Worm (Caenorhabditis elegans) whole organism, late embryonic: Measurements from ENCODE around the gene F26F4.6.

ENCODE experiments used
- C38D4.7 ChIP-seq: fragments of 200-800 bp; sonication (Bioruptor generic); optimal IDR thresholded peaks from 2 replicates; lab custom pipeline; 2018; ENCODE audit warnings: mild to moderate bottlenecking, missing genetic modification characterization, moderate library complexity, missing compliant biosample characterization
- F13H6.1 ChIP-seq: sonication (generic microtip); optimal IDR thresholded peaks from 2 replicates; lab custom pipeline; 2016; ENCODE audit warnings: missing genetic modification characterization, missing compliant biosample characterization
- K02D7.2 ChIP-seq: sonication (generic microtip); optimal IDR thresholded peaks from 2 replicates; lab custom pipeline; 2017; ENCODE audit warnings: mild to moderate bottlenecking, missing genetic modification characterization, missing compliant biosample characterization
- T23F11.4 ChIP-seq: fragments of 200-800 bp; sonication (Bioruptor generic); optimal IDR thresholded peaks from 2 replicates; lab custom pipeline; 2018; ENCODE audit warnings: mild to moderate bottlenecking, missing genetic modification characterization, missing compliant biosample characterization
- ama-1 ChIP-seq: fragments of 150-350 bp; optimal IDR thresholded peaks from 2 replicates; lab custom pipeline; 2014
- ceh-18 ChIP-seq: sonication (generic microtip); optimal IDR thresholded peaks from 2 replicates; lab custom pipeline; 2016; ENCODE audit warnings: missing genetic modification characterization, missing compliant biosample characterization
- ceh-19 ChIP-seq: fragments of 200-800 bp; sonication (Bioruptor generic); optimal IDR thresholded peaks from 2 replicates; lab custom pipeline; 2018; ENCODE audit warnings: mild to moderate bottlenecking, missing genetic modification characterization, missing compliant biosample characterization
- ceh-22 ChIP-seq: sonication (generic microtip); optimal IDR thresholded peaks from 2 replicates; lab custom pipeline; 2017; ENCODE audit warnings: missing biosample characterization, missing genetic modification characterization
- ceh-24 ChIP-seq: sonication (generic microtip); optimal IDR thresholded peaks from 2 replicates; lab custom pipeline; 2016; ENCODE audit warnings: mild to moderate bottlenecking, missing genetic modification characterization, missing compliant biosample characterization
- ceh-30 ChIP-seq: fragments of 150-350 bp; optimal IDR thresholded peaks from 2 replicates; lab custom pipeline; 2014; ENCODE audit warnings: missing biosample characterization, missing genetic modification characterization
- ceh-34 ChIP-seq: sonication (generic microtip); optimal IDR thresholded peaks from 2 replicates; lab custom pipeline; 2016; ENCODE audit warnings: mild to moderate bottlenecking, missing genetic modification characterization, missing compliant biosample characterization
- ceh-48 ChIP-seq: sonication (generic microtip); optimal IDR thresholded peaks from 2 replicates; lab custom pipeline; 2016; ENCODE audit warnings: missing genetic modification characterization, inconsistent platforms, missing compliant biosample characterization
- ceh-9 ChIP-seq: sonication (generic microtip); optimal IDR thresholded peaks from 2 replicates; lab custom pipeline; 2016; ENCODE audit warnings: mild to moderate bottlenecking, missing genetic modification characterization, inconsistent platforms, missing compliant biosample characterization
- che-1 ChIP-seq: sonication (generic microtip); optimal IDR thresholded peaks from 2 replicates; lab custom pipeline; 2016; ENCODE audit warnings: mild to moderate bottlenecking, missing genetic modification characterization, missing compliant biosample characterization
- elt-2 ChIP-seq: sonication (generic microtip); optimal IDR thresholded peaks from 2 replicates; lab custom pipeline; 2016; ENCODE audit warnings: missing genetic modification reagents, missing genetic modification characterization, missing compliant biosample characterization
- ets-4 ChIP-seq: sonication (generic microtip); optimal IDR thresholded peaks from 2 replicates; lab custom pipeline; 2016; ENCODE audit warnings: missing genetic modification characterization, missing compliant biosample characterization
- fax-1 ChIP-seq: sonication (generic microtip); optimal IDR thresholded peaks from 2 replicates; lab custom pipeline; 2016; ENCODE audit warnings: missing genotype, missing genetic modification characterization, missing compliant biosample characterization
- fkh-10 ChIP-seq: fragments of 150-350 bp; optimal IDR thresholded peaks from 2 replicates; lab custom pipeline; 2014; ENCODE audit warnings: missing biosample characterization, missing genetic modification reagents, missing genetic modification characterization
- fkh-6 ChIP-seq: sonication (generic microtip); optimal IDR thresholded peaks from 2 replicates; lab custom pipeline; 2016; ENCODE audit warnings: missing genetic modification characterization, missing compliant biosample characterization
- gmeb-2 ChIP-seq: sonication (generic microtip); optimal IDR thresholded peaks from 2 replicates; lab custom pipeline; 2016; ENCODE audit warnings: missing genetic modification characterization, inconsistent platforms, missing compliant biosample characterization
- hlh-15 ChIP-seq: sonication (generic microtip); optimal IDR thresholded peaks from 2 replicates; lab custom pipeline; 2016; ENCODE audit warnings: missing genetic modification characterization, missing compliant biosample characterization
- hlh-30 ChIP-seq: sonication (generic microtip); optimal IDR thresholded peaks from 2 replicates; lab custom pipeline; 2017; ENCODE audit warnings: antibody characterized with exemption, missing genetic modification characterization, missing compliant biosample characterization; ENCODE audit not compliant: insufficient read depth
- hlh-6 ChIP-seq: sonication (generic microtip); optimal IDR thresholded peaks from 2 replicates; lab custom pipeline; 2016; ENCODE audit warnings: missing genotype, missing genetic modification characterization, missing compliant biosample characterization
- lim-6 ChIP-seq: sonication (generic microtip); optimal IDR thresholded peaks from 2 replicates; lab custom pipeline; 2016; ENCODE audit warnings: missing genetic modification characterization, missing compliant biosample characterization
- lin-11 ChIP-seq: fragments of 200-800 bp; sonication (Bioruptor generic); optimal IDR thresholded peaks from 2 replicates; lab custom pipeline; 2018; ENCODE audit warnings: mild to moderate bottlenecking, missing genetic modification characterization, missing compliant biosample characterization
- madf-2 ChIP-seq: sonication (generic microtip); optimal IDR thresholded peaks from 2 replicates; lab custom pipeline; 2017; ENCODE audit warnings: missing genetic modification characterization, missing compliant biosample characterization
- mec-3 ChIP-seq: sonication (generic microtip); optimal IDR thresholded peaks from 2 replicates; lab custom pipeline; 2016; ENCODE audit warnings: borderline replicate concordance, missing genetic modification characterization, missing compliant biosample characterization
- nfya-1 ChIP-seq: sonication (generic microtip); optimal IDR thresholded peaks from 2 replicates; lab custom pipeline; 2017; ENCODE audit warnings: missing genetic modification characterization, mild to moderate bottlenecking, missing compliant biosample characterization, antibody characterized with exemption, moderate library complexity
- nhr-11 ChIP-seq: fragments of 150-350 bp; optimal IDR thresholded peaks from 2 replicates; lab custom pipeline; 2014; ENCODE audit warnings: missing biosample characterization, missing genetic modification characterization
- nhr-232 ChIP-seq: sonication (generic microtip); optimal IDR thresholded peaks from 2 replicates; lab custom pipeline; 2016; ENCODE audit warnings: missing genetic modification characterization, missing compliant biosample characterization
- odd-2 ChIP-seq: sonication (generic microtip); optimal IDR thresholded peaks from 2 replicates; lab custom pipeline; 2017; ENCODE audit warnings: antibody characterized with exemption, mild to moderate bottlenecking, missing genetic modification characterization, missing compliant biosample characterization
- pag-3 ChIP-seq: sonication (generic microtip); optimal IDR thresholded peaks from 2 replicates; lab custom pipeline; 2016; ENCODE audit warnings: missing compliant biosample characterization, missing genetic modification characterization, borderline replicate concordance
- pat-9 ChIP-seq: fragments of 200-800 bp; sonication (Bioruptor generic); optimal IDR thresholded peaks from 2 replicates; lab custom pipeline; 2018; ENCODE audit warnings: mild to moderate bottlenecking, missing genetic modification characterization, moderate library complexity, missing compliant biosample characterization
- pax-1 ChIP-seq: fragments of 150-350 bp; optimal IDR thresholded peaks from 2 replicates; lab custom pipeline; 2014; ENCODE audit warnings: missing biosample characterization, missing genetic modification characterization
- pha-2 ChIP-seq: sonication (generic microtip); optimal IDR thresholded peaks from 2 replicates; lab custom pipeline; 2017; ENCODE audit warnings: mild to moderate bottlenecking, missing genetic modification characterization, missing compliant biosample characterization
- pha-4 ChIP-seq: fragments of 150-350 bp; optimal IDR thresholded peaks from 2 replicates; lab custom pipeline; 2018; ENCODE audit warnings: missing biosample characterization, missing genetic modification reagents, missing genetic modification characterization
- pqm-1 ChIP-seq: sonication (generic microtip); optimal IDR thresholded peaks from 2 replicates; lab custom pipeline; 2016; ENCODE audit warnings: missing genetic modification characterization, missing compliant biosample characterization
- pros-1 ChIP-seq: fragments of 150-350 bp; optimal IDR thresholded peaks from 2 replicates; lab custom pipeline; 2014; ENCODE audit warnings: missing biosample characterization, missing genetic modification reagents, missing genetic modification characterization
- ref-2 ChIP-seq: sonication (generic microtip); optimal IDR thresholded peaks from 2 replicates; lab custom pipeline; 2016; ENCODE audit warnings: missing genetic modification characterization, missing compliant biosample characterization
- rnt-1 ChIP-seq: sonication (generic microtip); optimal IDR thresholded peaks from 2 replicates; lab custom pipeline; 2016; ENCODE audit warnings: missing genetic modification characterization, missing compliant biosample characterization
- sox-2 ChIP-seq: fragments of 200-800 bp; sonication (Bioruptor generic); IDR thresholded peaks from 2 replicates; pipeline ENCODE4 v1.3.6; 2022; ENCODE audit warnings: missing genetic modification reagents, missing genetic modification characterization, missing compliant biosample characterization
- sox-4 ChIP-seq: sonication (generic microtip); optimal IDR thresholded peaks from 2 replicates; lab custom pipeline; 2017; ENCODE audit warnings: mild to moderate bottlenecking, missing genetic modification characterization, inconsistent platforms, missing compliant biosample characterization
- syd-9 ChIP-seq: sonication (generic microtip); optimal IDR thresholded peaks from 2 replicates; lab custom pipeline; 2016; ENCODE audit warnings: mild to moderate bottlenecking, missing genetic modification characterization, moderate library complexity, missing compliant biosample characterization
- tbx-2 ChIP-seq: sonication (generic microtip); optimal IDR thresholded peaks from 2 replicates; lab custom pipeline; 2016; ENCODE audit warnings: missing genetic modification characterization, missing compliant biosample characterization
- tbx-7 ChIP-seq: sonication (generic microtip); optimal IDR thresholded peaks from 2 replicates; lab custom pipeline; 2016; ENCODE audit warnings: missing genotype, missing genetic modification characterization, missing compliant biosample characterization
- unc-3 ChIP-seq, 2 experiments: fragments of 200-800 bp in 1 of 2; sonication (Bioruptor generic) in 1 of 2; sonication (generic microtip) in 1 of 2; conservative IDR thresholded peaks in 1 of 2; optimal IDR thresholded peaks in 1 of 2; 2 replicates each; pipeline versions ENCODE4 v1.3.6 to Lab custom; 2016 to 2022; ENCODE audit warnings: missing compliant biosample characterization in 2 of 2, missing genetic modification characterization in 2 of 2, missing genetic modification reagents in 1 of 2
- unc-86 ChIP-seq: sonication (generic microtip); optimal IDR thresholded peaks from 2 replicates; lab custom pipeline; 2016; ENCODE audit warnings: missing genetic modification characterization, missing compliant biosample characterization
- ztf-16 ChIP-seq: sonication (generic microtip); optimal IDR thresholded peaks from 2 replicates; lab custom pipeline; 2017; ENCODE audit warnings: missing genetic modification characterization, missing compliant biosample characterization

F26F4.6 gene

ce11 chrIII:4900260-4900659 lies 6.8 kb upstream of the F26F4.6 start, which contains the start of gene tag-340:
Gene tag-340, plus strand, starts transcription at chrIII:4900508.
- TF ChIP-seq ceh-34 = no peak
- TF ChIP-seq fkh-6 (tag; lab: Kevin White, UChicago) = no peak
- no peak for TF ChIP-seq lim-6
- TF ChIP-seq elt-2 = no peak
- no peak for TF ChIP-seq hlh-30
- TF ChIP-seq che-1 = no peak
- no peak for TF ChIP-seq nfya-1 (tag; lab: Kevin White, UChicago)
- TF ChIP-seq fkh-10 (GFP tag; lab: Kevin White, UChicago) = no peak
- TF ChIP-seq tbx-7 (tag; lab: Kevin White, UChicago) = no peak
- TF ChIP-seq nhr-11 (tag; lab: Kevin White, UChicago) = no peak
- TF ChIP-seq ceh-22 (tag; lab: Kevin White, UChicago) = no peak
- no peak for TF ChIP-seq ref-2 (tag; lab: Kevin White, UChicago)
- no peak for TF ChIP-seq unc-86 (tag; lab: Kevin White, UChicago)
- TF ChIP-seq mec-3 (tag; lab: Kevin White, UChicago) = no peak
- no peak for TF ChIP-seq unc-3 (GFP tag; conservative IDR thresholded peaks at IDR 0.05; lab: Robert Waterston, UW)
- TF ChIP-seq unc-3 (tag; optimal IDR thresholded peaks at IDR 0.05; lab: Kevin White, UChicago) = no peak
- no peak for TF ChIP-seq syd-9
- TF ChIP-seq ceh-9 (tag; lab: Kevin White, UChicago) = no peak
- no peak for TF ChIP-seq pros-1 (tag; lab: Kevin White, UChicago)
- no peak for TF ChIP-seq rnt-1

ce11 chrIII:4899728-4900127 lies 6.3 kb upstream of the F26F4.6 start:
- TF ChIP-seq odd-2 = no peak
- peak; percentile 46 for TF ChIP-seq pat-9 (tag; lab: Kevin White, UChicago)
- peak; percentile 37 for TF ChIP-seq hlh-6 (tag; lab: Kevin White, UChicago)
- TF ChIP-seq lim-6 = peak; percentile 79
- peak; percentile 54 for TF ChIP-seq unc-86 (tag; lab: Kevin White, UChicago)
- peak; percentile 10 for TF ChIP-seq gmeb-2 (tag; lab: Kevin White, UChicago)
- TF ChIP-seq ceh-30 = peak; percentile 5
- peak; percentile 15 for TF ChIP-seq ztf-16
- peak; percentile 96 for TF ChIP-seq ref-2 (tag; lab: Kevin White, UChicago)
- no peak for TF ChIP-seq nhr-11 (tag; lab: Kevin White, UChicago)
- peak; percentile 52 for TF ChIP-seq tbx-7 (tag; lab: Kevin White, UChicago)
- no peak for TF ChIP-seq lin-11 (tag; lab: Kevin White, UChicago)
- TF ChIP-seq F13H6.1 (tag; lab: Kevin White, UChicago) = peak; percentile 89
- 0 out of 2 replicates have a peak, but pooled peaks have one; percentile 37 for TF ChIP-seq unc-3 (GFP tag; conservative IDR thresholded peaks at IDR 0.05; lab: Robert Waterston, UW)
- peak; percentile 85 for TF ChIP-seq unc-3 (tag; optimal IDR thresholded peaks at IDR 0.05; lab: Kevin White, UChicago)
- peak; percentile 56 for TF ChIP-seq ceh-19 (GFP tag; lab: Kevin White, UChicago)
- peak; percentile 99 for TF ChIP-seq ceh-18 (tag; lab: Kevin White, UChicago)
- peak; percentile 54 for TF ChIP-seq fkh-6 (tag; lab: Kevin White, UChicago)
- peak; percentile 23 for TF ChIP-seq ceh-48 (tag; lab: Kevin White, UChicago)
- TF ChIP-seq sox-2 (GFP tag; lab: Robert Waterston, UW) = no peak; the same call in 1 of the 2 replicates
- no peak for TF ChIP-seq K02D7.2 (tag; lab: Kevin White, UChicago)
- no peak for TF ChIP-seq fax-1 (tag; lab: Kevin White, UChicago)
- TF ChIP-seq pha-2 (tag; lab: Kevin White, UChicago) = peak; percentile 43
- TF ChIP-seq pax-1 (tag; lab: Kevin White, UChicago) = peak; percentile 45
- peak; percentile 98 for TF ChIP-seq rnt-1
- no peak for TF ChIP-seq hlh-15 (tag; lab: Kevin White, UChicago)
- TF ChIP-seq fkh-10 (GFP tag; lab: Kevin White, UChicago) = peak; percentile 72
- no peak for TF ChIP-seq ceh-24
- peak; percentile 77 for TF ChIP-seq pqm-1 (tag; lab: Kevin White, UChicago)
- peak; percentile 99 for TF ChIP-seq ets-4
- TF ChIP-seq C38D4.7 (GFP tag; lab: Kevin White, UChicago) = no peak
- TF ChIP-seq mec-3 (tag; lab: Kevin White, UChicago) = no peak
- no peak for TF ChIP-seq pha-4 (tag; lab: Kevin White, UChicago)
- TF ChIP-seq T23F11.4 (GFP tag; lab: Kevin White, UChicago) = peak; percentile 40
- peak; percentile 97 for TF ChIP-seq nfya-1 (tag; lab: Kevin White, UChicago)
- TF ChIP-seq sox-4 (tag; lab: Kevin White, UChicago) = no peak
- TF ChIP-seq hlh-30 = peak; percentile 98
- TF ChIP-seq nhr-232 (tag; lab: Kevin White, UChicago) = no peak
- TF ChIP-seq pros-1 (tag; lab: Kevin White, UChicago) = peak; percentile 92
- peak; percentile 63 for TF ChIP-seq madf-2 (tag; lab: Kevin White, UChicago)
- no peak for TF ChIP-seq pag-3 (tag; lab: Kevin White, UChicago)
- TF ChIP-seq tbx-2 (tag; lab: Kevin White, UChicago) = peak; percentile 98
- TF ChIP-seq che-1 = no peak
- no peak for TF ChIP-seq ama-1
